Worm (Caenorhabditis elegans) whole organism, L4 larva: Measurements from ENCODE around the gene nsph-1.1.
A peak's percentile ranks its signal among the peaks of the same experiment; 100 is the strongest.

Source experiments
- D1046.2 ChIP-seq: fragments of 200-800 bp; sonication (Bioruptor generic); IDR thresholded peaks from 2 replicates; pipeline ENCODE4 v1.3.6; 2022; ENCODE audit warnings: missing genetic modification characterization, missing compliant biosample characterization
- F10B5.3 ChIP-seq: sonication (generic microtip); optimal IDR thresholded peaks from 2 replicates; lab custom pipeline; 2016; ENCODE audit warnings: mild to moderate bottlenecking, missing genetic modification characterization, missing compliant biosample characterization
- R02D3.7 ChIP-seq: fragments of 150-350 bp; sonication (generic microtip); optimal IDR thresholded peaks from 3 replicates; lab custom pipeline; 2014; ENCODE audit warnings: missing biosample characterization, missing genetic modification characterization
- Y5F2A.4 ChIP-seq: fragments of 200-800 bp; sonication (Bioruptor generic); optimal IDR thresholded peaks from 2 replicates; lab custom pipeline; 2018; ENCODE audit warnings: mild to moderate bottlenecking, missing genetic modification characterization, missing compliant biosample characterization
- Y75B8A.6 ChIP-seq: fragments of 200-800 bp; sonication (Bioruptor generic); IDR thresholded peaks from 2 replicates; pipeline ENCODE4 v1.3.6; 2022; ENCODE audit warnings: missing genetic modification reagents, missing genetic modification characterization, missing compliant biosample characterization
- ZK546.5 ChIP-seq, 2 experiments: sonication (generic microtip); optimal IDR thresholded peaks; 2 replicates each; lab custom pipeline; 2017; ENCODE audit warnings: missing biosample characterization in 2 of 2, missing genetic modification characterization in 2 of 2
- aha-1 ChIP-seq: fragments of 150-350 bp; peaks from one replicate; lab custom pipeline; 2014; ENCODE audit warnings: missing biosample characterization, missing genetic modification characterization
- aly-2 ChIP-seq: sonication (generic microtip); optimal IDR thresholded peaks from 2 replicates; lab custom pipeline; 2018; ENCODE audit warnings: missing biosample characterization, missing genetic modification characterization
- ama-1 ChIP-seq: fragments of 150-350 bp; optimal IDR thresholded peaks from 2 replicates; lab custom pipeline; 2014; ENCODE audit warnings: inconsistent platforms, mixed read lengths
- ceh-20 ChIP-seq: fragments of 200-800 bp; sonication (Bioruptor generic); IDR thresholded peaks from 2 replicates; pipeline ENCODE4 v1.3.6; 2022; ENCODE audit warnings: missing genetic modification reagents, missing genetic modification characterization, missing compliant biosample characterization
- ceh-28 ChIP-seq: fragments of 150-350 bp; optimal IDR thresholded peaks from 2 replicates; lab custom pipeline; 2014; ENCODE audit warnings: missing biosample characterization, missing genetic modification reagents, missing genetic modification characterization
- ceh-82 ChIP-seq: sonication (generic microtip); optimal IDR thresholded peaks from 2 replicates; lab custom pipeline; 2017; ENCODE audit warnings: missing biosample characterization, missing genetic modification characterization
- ctbp-1 ChIP-seq: fragments of 200-800 bp; sonication (Bioruptor generic); IDR thresholded peaks from 2 replicates; pipeline ENCODE4 v1.3.6; 2022; ENCODE audit warnings: missing genetic modification reagents, missing genetic modification characterization, missing compliant biosample characterization
- daf-12 ChIP-seq: fragments of 150-350 bp; optimal IDR thresholded peaks from 2 replicates; lab custom pipeline; 2014; ENCODE audit warnings: missing biosample characterization, missing genetic modification reagents, missing genetic modification characterization
- daf-19 ChIP-seq: fragments of 200-800 bp; sonication (Bioruptor generic); conservative IDR thresholded peaks from 2 replicates; pipeline ENCODE4 v1.3.6; 2022; ENCODE audit warnings: missing genetic modification characterization, missing compliant biosample characterization
- daf-8 ChIP-seq: fragments of 200-800 bp; sonication (Bioruptor generic); IDR thresholded peaks from 2 replicates; pipeline ENCODE4 v1.3.6; 2022; ENCODE audit warnings: missing genetic modification characterization, missing compliant biosample characterization
- dpl-1 ChIP-seq: fragments of 150-350 bp; optimal IDR thresholded peaks from 2 replicates; lab custom pipeline; 2014; ENCODE audit warnings: missing biosample characterization, missing genetic modification reagents, missing genetic modification characterization
- dve-1 ChIP-seq: sonication (generic microtip); optimal IDR thresholded peaks from 2 replicates; lab custom pipeline; 2017; ENCODE audit warnings: antibody characterized with exemption, mild to moderate bottlenecking, missing genetic modification characterization, missing compliant biosample characterization; ENCODE audit not compliant: insufficient read depth
- lim-7 ChIP-seq: fragments of 200-800 bp; sonication (Bioruptor generic); IDR thresholded peaks from 2 replicates; pipeline ENCODE4 v1.3.6; 2022; ENCODE audit warnings: missing genetic modification characterization, missing compliant biosample characterization
- lin-13 ChIP-seq: fragments of 150-350 bp; optimal IDR thresholded peaks from 2 replicates; lab custom pipeline; 2014; ENCODE audit warnings: missing biosample characterization, missing genetic modification reagents, missing genetic modification characterization
- lin-15B ChIP-seq: fragments of 150-350 bp; sonication (generic microtip); optimal IDR thresholded peaks from 3 replicates; lab custom pipeline; 2014; ENCODE audit warnings: missing biosample characterization, missing genetic modification characterization
- lin-38 ChIP-seq: fragments of 200-800 bp; sonication (Bioruptor generic); IDR thresholded peaks from 2 replicates; pipeline ENCODE4 v1.3.6; 2022; ENCODE audit warnings: missing genetic modification reagents, missing genetic modification characterization, missing compliant biosample characterization
- lir-3 ChIP-seq: sonication (generic microtip); optimal IDR thresholded peaks from 2 replicates; lab custom pipeline; 2016; ENCODE audit warnings: mild to moderate bottlenecking, missing genetic modification characterization, missing compliant biosample characterization
- lsy-2 ChIP-seq, 2 experiments: fragments of 150-350 bp in 1 of 2; sonication (generic microtip) in 1 of 2; optimal IDR thresholded peaks; 2 replicates each; lab custom pipeline; 2014 to 2017; ENCODE audit warnings: missing biosample characterization in 2 of 2, missing genetic modification characterization in 2 of 2
- madf-5 ChIP-seq, 2 experiments: fragments of 200-800 bp; sonication (Bioruptor generic); IDR thresholded peaks; 2 replicates each; pipeline ENCODE4 v1.3.6; 2022; ENCODE audit warnings: missing compliant biosample characterization in 2 of 2, missing genetic modification characterization in 2 of 2
- madf-9 ChIP-seq: fragments of 200-800 bp; sonication (Bioruptor generic); conservative IDR thresholded peaks from 2 replicates; pipeline ENCODE4 v1.3.6; 2022; ENCODE audit warnings: missing genetic modification reagents, missing genetic modification characterization, missing compliant biosample characterization
- mdl-1 ChIP-seq, 2 experiments: fragments of 150-350 bp in 1 of 2; sonication (generic microtip) in 1 of 2; optimal IDR thresholded peaks; 2 replicates each; lab custom pipeline; 2014 to 2017; ENCODE audit warnings: missing biosample characterization in 2 of 2, missing genetic modification characterization in 2 of 2
- mep-1 ChIP-seq: fragments of 150-350 bp; sonication (generic microtip); optimal IDR thresholded peaks from 3 replicates; lab custom pipeline; 2014; ENCODE audit warnings: missing biosample characterization, missing genetic modification characterization
- mes-2 ChIP-seq: sonication (generic microtip); optimal IDR thresholded peaks from 2 replicates; lab custom pipeline; 2016; ENCODE audit warnings: missing genotype, mild to moderate bottlenecking, missing genetic modification characterization, missing compliant biosample characterization; ENCODE audit not compliant: poor library complexity, severe bottlenecking
- mxl-2 ChIP-seq: fragments of 200-800 bp; sonication (Bioruptor generic); conservative IDR thresholded peaks from 2 replicates; pipeline ENCODE4 v1.3.6; 2022; ENCODE audit warnings: missing genetic modification reagents, missing genetic modification characterization, missing compliant biosample characterization
- mxl-3 ChIP-seq: fragments of 200-800 bp; sonication (Bioruptor generic); optimal IDR thresholded peaks from 2 replicates; lab custom pipeline; 2018; ENCODE audit warnings: mild to moderate bottlenecking, missing genetic modification characterization, missing compliant biosample characterization
- nhr-11 ChIP-seq: fragments of 150-350 bp; optimal IDR thresholded peaks from 2 replicates; lab custom pipeline; 2014; ENCODE audit warnings: missing biosample characterization, missing genetic modification characterization
- nhr-237 ChIP-seq: sonication (generic microtip); optimal IDR thresholded peaks from 2 replicates; lab custom pipeline; 2017; ENCODE audit warnings: missing biosample characterization, missing genetic modification characterization
- nhr-25 ChIP-seq: sonication (generic microtip); optimal IDR thresholded peaks from 2 replicates; lab custom pipeline; 2017; ENCODE audit warnings: missing genetic modification characterization, mild to moderate bottlenecking, missing compliant biosample characterization, antibody characterized with exemption, moderate library complexity, borderline replicate concordance; ENCODE audit not compliant: insufficient read depth
- nhr-28 ChIP-seq: fragments of 150-350 bp; optimal IDR thresholded peaks from 2 replicates; lab custom pipeline; 2014; ENCODE audit warnings: missing biosample characterization, missing genetic modification characterization
- nhr-42 ChIP-seq: fragments of 200-800 bp; sonication (Bioruptor generic); IDR thresholded peaks from 2 replicates; pipeline ENCODE4 v1.3.6; 2022; ENCODE audit warnings: missing genetic modification characterization, missing compliant biosample characterization
- nhr-6 ChIP-seq: fragments of 150-350 bp; optimal IDR thresholded peaks from 2 replicates; lab custom pipeline; 2014; ENCODE audit warnings: missing biosample characterization, missing genetic modification characterization
- nhr-77 ChIP-seq: fragments of 150-350 bp; optimal IDR thresholded peaks from 2 replicates; lab custom pipeline; 2014; ENCODE audit warnings: missing biosample characterization, missing genetic modification characterization
- pha-4 ChIP-seq, 2 experiments: fragments of 150-350 bp in 1 of 2; fragments of 200-800 bp in 1 of 2; sonication (Bioruptor generic) in 1 of 2; IDR thresholded peaks in 1 of 2; optimal IDR thresholded peaks in 1 of 2; 2 replicates each; pipeline versions ENCODE4 v1.3.6 to Lab custom; 2014 to 2022; ENCODE audit warnings: missing genetic modification characterization in 2 of 2, missing genetic modification reagents in 2 of 2, missing biosample characterization in 1 of 2, missing compliant biosample characterization in 1 of 2
- php-3 ChIP-seq: fragments of 200-800 bp; sonication (Bioruptor generic); IDR thresholded peaks from 2 replicates; pipeline ENCODE4 v1.3.6; 2022; ENCODE audit warnings: missing genetic modification reagents, missing genetic modification characterization, missing compliant biosample characterization
- saeg-2 ChIP-seq: fragments of 200-800 bp; sonication (Bioruptor generic); IDR thresholded peaks from 2 replicates; pipeline ENCODE4 v1.3.6; 2022; ENCODE audit warnings: missing genetic modification reagents, missing genetic modification characterization, missing compliant biosample characterization
- sdz-12 ChIP-seq: fragments of 200-800 bp; sonication (Bioruptor generic); optimal IDR thresholded peaks from 2 replicates; lab custom pipeline; 2018; ENCODE audit warnings: mild to moderate bottlenecking, missing genetic modification characterization, missing compliant biosample characterization
- vab-7 ChIP-seq: fragments of 200-800 bp; sonication (Bioruptor generic); IDR thresholded peaks from 2 replicates; pipeline ENCODE4 v1.3.6; 2022; ENCODE audit warnings: missing genetic modification reagents, missing genetic modification characterization, missing compliant biosample characterization
- zfp-3 ChIP-seq: fragments of 200-800 bp; sonication (Bioruptor generic); conservative IDR thresholded peaks from 2 replicates; pipeline ENCODE4 v1.3.6; 2022; ENCODE audit warnings: missing genetic modification reagents, missing genetic modification characterization, missing compliant biosample characterization
- zip-11 ChIP-seq: fragments of 200-800 bp; sonication (Bioruptor generic); IDR thresholded peaks from 2 replicates; pipeline ENCODE4 v1.3.6; 2022; ENCODE audit warnings: missing genetic modification characterization, missing compliant biosample characterization
- ztf-11 ChIP-seq: fragments of 150-350 bp; optimal IDR thresholded peaks from 2 replicates; lab custom pipeline; 2014; ENCODE audit warnings: missing biosample characterization, missing genetic modification characterization

Gene nsph-1.1

DNA sequence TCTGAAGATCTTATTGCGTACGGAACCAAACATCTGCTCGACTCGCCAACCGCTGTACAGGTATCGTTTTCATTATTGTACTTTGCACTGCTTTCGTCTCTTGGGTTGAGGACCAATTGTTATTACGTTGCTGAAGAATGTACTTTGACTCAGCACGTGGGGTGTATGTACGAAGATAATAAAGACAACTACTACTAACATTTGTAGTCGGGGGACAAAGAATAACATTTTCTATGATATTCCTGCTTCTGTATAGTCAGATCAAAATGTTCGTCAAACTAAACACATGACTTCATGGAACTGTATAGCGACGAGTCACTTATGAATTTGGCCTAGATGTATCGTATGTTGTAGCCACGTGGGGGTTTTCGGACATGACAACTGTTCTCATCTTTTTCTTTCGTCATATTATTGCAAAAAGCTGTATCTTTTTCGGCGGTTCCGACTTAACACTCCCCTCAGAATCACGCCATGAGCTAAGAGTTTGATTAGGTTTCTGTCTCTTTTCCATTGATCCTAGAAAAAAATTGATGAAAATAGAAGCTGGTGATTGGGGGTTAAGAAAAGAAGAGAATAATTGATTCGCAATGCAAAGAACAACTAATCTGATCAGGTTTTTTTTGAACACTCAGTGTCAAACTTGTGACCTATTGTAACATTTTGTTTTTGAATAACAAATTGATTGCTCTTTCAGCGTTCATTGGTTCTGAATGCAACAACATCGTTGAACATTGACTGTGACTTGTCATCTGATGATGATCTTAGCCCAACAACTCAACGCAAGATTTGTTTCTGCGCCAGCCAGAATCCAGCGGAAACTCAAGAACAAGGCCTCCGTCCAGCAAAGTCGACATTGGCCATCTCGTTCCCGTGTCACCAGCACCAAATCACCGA is 21.8 kb upstream of the nsph-1.1 start (continued):
- TF ChIP-seq saeg-2 (GFP tag; lab: Robert Waterston, UW) (no peak), zfp-3 (GFP tag; lab: Robert Waterston, UW) (peak; percentile 67), daf-12 (tag; lab: Kevin White, UChicago) (no peak), lin-38 (peak; percentile 10; the same call in 1 of the 2 replicates), lin-13 (GFP tag; lab: Kevin White, UChicago) (no peak), dve-1 (tag; lab: Kevin White, UChicago) (peak; percentile 30), mxl-3 (GFP tag; lab: Kevin White, UChicago) (peak; percentile 40), ceh-20 (GFP tag; lab: Robert Waterston, UW) (no peak), nhr-77 (tag; lab: Kevin White, UChicago) (peak; percentile 14), nhr-42 (GFP tag; lab: Robert Waterston, UW) (0 out of 2 replicates have a peak, but pooled peaks have one; percentile 12), pha-4 (GFP tag; IDR thresholded peaks at IDR 0.05; lab: Robert Waterston, UW) (peak; percentile 22; the same call in 1 of the 2 replicates), pha-4 (tag; optimal IDR thresholded peaks at IDR 0.05; lab: Kevin White, UChicago) (no peak), ama-1 (lab: Kevin White, UChicago) (peak; percentile 85), ceh-82 (tag; lab: Kevin White, UChicago) (no peak), Y75B8A.6 (0 out of 2 replicates have a peak, but pooled peaks have one; percentile 8), mes-2 (no peak), sdz-12 (GFP tag; lab: Kevin White, UChicago) (no peak), lim-7 (GFP tag; lab: Robert Waterston, UW) (no peak), daf-19 (GFP tag; lab: Robert Waterston, UW) (no peak), madf-5 (GFP tag; IDR thresholded peaks at IDR 0.05; lab: Robert Waterston, UW) (0 out of 4 replicates have a peak, but pooled peaks of 1 of the 2 experiments have one; percentile 3), nhr-25 (tag; lab: Kevin White, UChicago) (peak; percentile 38), nhr-11 (tag; lab: Kevin White, UChicago) (peak; percentile 62), ctbp-1 (GFP tag; lab: Robert Waterston, UW) (no peak), daf-8 (GFP tag; lab: Robert Waterston, UW) (no peak), mdl-1 (tag; optimal IDR thresholded peaks at IDR 0.05; lab: Kevin White, UChicago) (peak; percentile 62 to 68), lsy-2 (tag; optimal IDR thresholded peaks at IDR 0.05; lab: Kevin White, UChicago) (peak in 1 of 2 experiments; percentile 3), php-3 (GFP tag; lab: Robert Waterston, UW) (no peak), D1046.2 (GFP tag; lab: Robert Waterston, UW) (peak; percentile 77), R02D3.7 (no peak), aha-1 (tag; lab: Kevin White, UChicago) (peak; percentile 95), nhr-28 (tag; lab: Kevin White, UChicago) (peak; percentile 47)

- TF ChIP-seq mep-1 (tag; lab: Kevin White, UChicago): no peak
- no peak for TF ChIP-seq daf-19 (GFP tag; lab: Robert Waterston, UW)
- peak; percentile 41 for TF ChIP-seq mxl-2 (GFP tag; lab: Robert Waterston, UW)
- no peak for TF ChIP-seq ztf-11
- no peak for TF ChIP-seq nhr-237 (tag; lab: Kevin White, UChicago)
- no peak for TF ChIP-seq lin-15B (tag; lab: Kevin White, UChicago)
- TF ChIP-seq aly-2: no peak
- no peak for TF ChIP-seq ZK546.5 (tag; optimal IDR thresholded peaks at IDR 0.05; lab: Kevin White, UChicago)
- no peak for TF ChIP-seq F10B5.3
- TF ChIP-seq vab-7: no peak
- peak; percentile 34 for TF ChIP-seq nhr-77 (tag; lab: Kevin White, UChicago)
- TF ChIP-seq nhr-6 (tag; lab: Kevin White, UChicago): no peak
- TF ChIP-seq aha-1 (tag; lab: Kevin White, UChicago): peak; percentile 90
- TF ChIP-seq Y5F2A.4 (GFP tag; lab: Kevin White, UChicago): no peak
- no peak for TF ChIP-seq mxl-3 (GFP tag; lab: Kevin White, UChicago)
- TF ChIP-seq zip-11: no peak
- no peak for TF ChIP-seq ceh-28
- TF ChIP-seq mes-2: no peak
- TF ChIP-seq madf-9 (GFP tag; lab: Robert Waterston, UW): no peak
- TF ChIP-seq lir-3: no peak
- TF ChIP-seq dpl-1: no peak
Measured at ce11 chrII:8745449-8746297, 20.9 kb upstream of the nsph-1.1 start.
